Fruit fly (Drosophila melanogaster): ENCODE measurements around the gene CG6163.

- TF ChIP-seq Dfd (GFP tag; optimal IDR thresholded peaks at IDR 0.05) (no peak), Hr83 (GFP tag; optimal IDR thresholded peaks at IDR 0.05; ENCODE audit: poor library complexity, severe bottlenecking) (no peak), CG9705 (GFP tag; optimal IDR thresholded peaks at IDR 0.05) (no peak), foxo (GFP tag; optimal IDR thresholded peaks at IDR 0.05) (no peak), fru (GFP tag; optimal IDR thresholded peaks at IDR 0.05) (no peak), br (GFP tag; optimal IDR thresholded peaks at IDR 0.05) (no peak), rgr (GFP tag; optimal IDR thresholded peaks at IDR 0.05) (no peak), lola (GFP tag; optimal IDR thresholded peaks at IDR 0.05) (no peak), Jra (GFP tag; optimal IDR thresholded peaks at IDR 0.05) (no peak), psq (GFP tag; optimal IDR thresholded peaks at IDR 0.05) (no peak), h (GFP tag; optimal IDR thresholded peaks at IDR 0.05) (no peak), N (GFP tag; optimal IDR thresholded peaks at IDR 0.05) (no peak), Rel (GFP tag; optimal IDR thresholded peaks at IDR 0.05) (no peak), Rel (tag; optimal IDR thresholded peaks at IDR 0.05) (no peak)
Measured at dm6 chr3L:11399437-11399836, 34.8 kb upstream of the CG6163 start.

Measured in whole organism, wandering third instar larva.